Worm (Caenorhabditis elegans): ENCODE measurements around the gene C29E4.9.
A peak's percentile ranks its signal among the peaks of the same experiment; 100 is the strongest.

Gene C29E4.9

ce11 chrIII:7978723-7979122 lies 21.9 kb upstream of the C29E4.9 start (continued):
- TF ChIP-seq C34B4.2 (tag; optimal IDR thresholded peaks at IDR 0.05) (no peak), ceh-82 (tag; optimal IDR thresholded peaks at IDR 0.05) (peak; percentile 2 to 31 (median 5)), pag-3 (tag; optimal IDR thresholded peaks at IDR 0.05; ENCODE audit: borderline replicate concordance, insufficient read depth) (no peak), pax-3 (tag; optimal IDR thresholded peaks at IDR 0.05) (no peak), mdl-1 (tag; optimal IDR thresholded peaks at IDR 0.05) (no peak), ama-1 (optimal IDR thresholded peaks at IDR 0.05) (no peak), fkh-8 (tag; optimal IDR thresholded peaks at IDR 0.05) (no peak), aha-1 (tag; optimal IDR thresholded peaks at IDR 0.05) (no peak), efl-3 (GFP tag; optimal IDR thresholded peaks at IDR 0.05) (no peak), ets-5 (GFP tag; IDR thresholded peaks at IDR 0.05) (no peak), snu-23 (GFP tag; optimal IDR thresholded peaks at IDR 0.05) (peak; percentile 77), nhr-19 (GFP tag; conservative IDR thresholded peaks at IDR 0.05) (peak; percentile 68), egl-27 (tag; optimal IDR thresholded peaks at IDR 0.05) (no peak), ztf-4 (tag; optimal IDR thresholded peaks at IDR 0.05) (no peak), vab-15 (tag; optimal IDR thresholded peaks at IDR 0.05) (no peak), ceh-88 (GFP tag; IDR thresholded peaks at IDR 0.05) (peak; percentile 27; the same call in 1 of the 2 replicates), Y116A8C.19 (tag; optimal IDR thresholded peaks at IDR 0.05; ENCODE audit: borderline replicate concordance) (no peak), fos-1 (tag; optimal IDR thresholded peaks at IDR 0.05) (peak; percentile 50), C16A3.4 (tag; optimal IDR thresholded peaks at IDR 0.05) (peak; percentile 45), jun-1 (tag; optimal IDR thresholded peaks at IDR 0.05) (peak; percentile 26), blmp-1 (tag; optimal IDR thresholded peaks at IDR 0.05) (peak; percentile 46), C04F5.9 (tag; optimal IDR thresholded peaks at IDR 0.05) (no peak), nhr-47 (tag; optimal IDR thresholded peaks at IDR 0.05) (peak; percentile 60), fkh-4 (tag; optimal IDR thresholded peaks at IDR 0.05; ENCODE audit: borderline replicate concordance) (no peak), hlh-17 (GFP tag; optimal IDR thresholded peaks at IDR 0.05; ENCODE audit: borderline replicate concordance) (no peak), mep-1 (tag; optimal IDR thresholded peaks at IDR 0.05) (peak; percentile 58), alr-1 (tag; optimal IDR thresholded peaks at IDR 0.05; ENCODE audit: borderline replicate concordance) (no peak), tbx-2 (tag; optimal IDR thresholded peaks at IDR 0.05) (peak; percentile 51), lin-14 (GFP tag; optimal IDR thresholded peaks at IDR 0.05) (peak; percentile 86), sox-4 (tag; optimal IDR thresholded peaks at IDR 0.05) (no peak), nhr-76 (tag; optimal IDR thresholded peaks at IDR 0.05) (no peak), unc-98 (GFP tag; IDR thresholded peaks at IDR 0.05) (no peak), unc-86 (tag; optimal IDR thresholded peaks at IDR 0.05) (no peak), ceh-8 (GFP tag; optimal IDR thresholded peaks at IDR 0.05) (no peak), grh-1 (GFP tag; IDR thresholded peaks at IDR 0.05) (no peak), nhr-237 (tag; optimal IDR thresholded peaks at IDR 0.05) (no peak), mab-9 (GFP tag; IDR thresholded peaks at IDR 0.05) (no peak), nhr-84 (tag; optimal IDR thresholded peaks at IDR 0.05) (no peak), ceh-90 (tag; optimal IDR thresholded peaks at IDR 0.05) (no peak), zag-1 (tag; optimal IDR thresholded peaks at IDR 0.05) (no peak), sptf-1 (tag; optimal IDR thresholded peaks at IDR 0.05) (no peak), dpl-1 (GFP tag; optimal IDR thresholded peaks at IDR 0.05) (peak; percentile 20 to 46 (median 26)), isw-1 (GFP tag; IDR thresholded peaks at IDR 0.05) (no peak), lin-39 (tag; optimal IDR thresholded peaks at IDR 0.05) (no peak), rnt-1 (tag; optimal IDR thresholded peaks at IDR 0.05) (peak; percentile 57), nhr-12 (tag; optimal IDR thresholded peaks at IDR 0.05) (no peak), pqm-1 (tag; optimal IDR thresholded peaks at IDR 0.05) (no peak), nhr-20 (tag; optimal IDR thresholded peaks at IDR 0.05) (peak; percentile 78), aly-2 (tag; optimal IDR thresholded peaks at IDR 0.05) (no peak), lin-13 (GFP tag; optimal IDR thresholded peaks at IDR 0.05) (peak; percentile 33)
